Fruit fly (Drosophila melanogaster): ENCODE data around the gene CG2200.
A peak's percentile ranks its signal among the peaks of the same experiment; 100 is the strongest.

Gene CG2200

dm6 chrX:13094085-13094764, at the start of gene CG2200 (continued):
- TF ChIP-seq CG8290 (GFP tag; optimal IDR thresholded peaks at IDR 0.05) (no peak), CG8290 (tag; optimal IDR thresholded peaks at IDR 0.05) (peak in 1 of 2 experiments; percentile 67), CG1647 (GFP tag; optimal IDR thresholded peaks at IDR 0.05) (no peak), CG18764 (GFP tag; optimal IDR thresholded peaks at IDR 0.05) (no peak), CG33557 (GFP tag; optimal IDR thresholded peaks at IDR 0.05) (no peak), Hand (GFP tag; optimal IDR thresholded peaks at IDR 0.05) (no peak), Chrac-16 (GFP tag; optimal IDR thresholded peaks at IDR 0.05) (peak; percentile 5), jumu (GFP tag; optimal IDR thresholded peaks at IDR 0.05) (no peak), YL-1 (GFP tag; optimal IDR thresholded peaks at IDR 0.05) (peak; percentile 0), CG6813 (GFP tag; optimal IDR thresholded peaks at IDR 0.05) (no peak), Nf-YA (GFP tag; IDR thresholded peaks at IDR 0.05) (no peak), GATAe (GFP tag; conservative IDR thresholded peaks at IDR 0.05) (peak; percentile 45), CG13894 (tag; optimal IDR thresholded peaks at IDR 0.05) (peak; percentile 41), Abd-B (GFP tag; optimal IDR thresholded peaks at IDR 0.05) (peak; percentile 44), CG14667 (GFP tag; IDR thresholded peaks at IDR 0.05) (no peak), scrt (GFP tag; optimal IDR thresholded peaks at IDR 0.05) (no peak), gcm2 (GFP tag; optimal IDR thresholded peaks at IDR 0.05) (no peak), Mad (GFP tag; optimal IDR thresholded peaks at IDR 0.05) (no peak), CG17612 (GFP tag; IDR thresholded peaks at IDR 0.05) (no peak), NK7.1 (GFP tag; optimal IDR thresholded peaks at IDR 0.05) (no peak), lilli (GFP tag; optimal IDR thresholded peaks at IDR 0.05) (peak; percentile 68), Hsf (GFP tag; optimal IDR thresholded peaks at IDR 0.05) (peak; percentile 13), pros (GFP tag; optimal IDR thresholded peaks at IDR 0.05) (no peak), CG14441 (GFP tag; IDR thresholded peaks at IDR 0.05) (peak; percentile 51; the same call in 1 of the 2 replicates), peb (GFP tag; IDR thresholded peaks at IDR 0.05) (no peak), prd (optimal IDR thresholded peaks at IDR 0.05) (no peak), prd (GFP tag; IDR thresholded peaks at IDR 0.05) (peak; percentile 38; the same call in 1 of the 3 replicates), shn (GFP tag; optimal IDR thresholded peaks at IDR 0.05) (peak; percentile 7), H2.0 (GFP tag; IDR thresholded peaks at IDR 0.05) (no peak), CG4617 (GFP tag; optimal IDR thresholded peaks at IDR 0.05; ENCODE audit: borderline replicate concordance) (peak; percentile 27), so (GFP tag; IDR thresholded peaks at IDR 0.05) (no peak), CG7928 (GFP tag; optimal IDR thresholded peaks at IDR 0.05) (peak; percentile 59), tup (GFP tag; optimal IDR thresholded peaks at IDR 0.05) (no peak), Spps (tag; optimal IDR thresholded peaks at IDR 0.05) (no peak), onecut (GFP tag; IDR thresholded peaks at IDR 0.05) (no peak), CG9797 (GFP tag; optimal IDR thresholded peaks at IDR 0.05) (peak; percentile 4), HmgD (GFP tag; optimal IDR thresholded peaks at IDR 0.05) (no peak), pzg (GFP tag; optimal IDR thresholded peaks at IDR 0.05) (peak; percentile 51), Hmx (GFP tag; optimal IDR thresholded peaks at IDR 0.05) (no peak), Meics (GFP tag; optimal IDR thresholded peaks at IDR 0.05) (peak; percentile 31), sug (tag; optimal IDR thresholded peaks at IDR 0.05) (peak; percentile 42), zfh1 (GFP tag; IDR thresholded peaks at IDR 0.05) (peak; percentile 52; the same call in 2 of the 3 replicates), Dfd (GFP tag; optimal IDR thresholded peaks at IDR 0.05) (no peak), pfk (GFP tag; optimal IDR thresholded peaks at IDR 0.05) (no peak), lab (GFP tag; optimal IDR thresholded peaks at IDR 0.05) (peak; percentile 68), tna (GFP tag; IDR thresholded peaks at IDR 0.05; ENCODE audit: partially characterized antibody) (peak; percentile 77; the same call in 1 of the 2 replicates), Opbp (GFP tag; IDR thresholded peaks at IDR 0.05; ENCODE audit: partially characterized antibody) (peak; percentile 81), gsb (GFP tag; IDR thresholded peaks at IDR 0.05) (no peak), CG18262 (tag; optimal IDR thresholded peaks at IDR 0.05) (peak; percentile 29), tll (GFP tag; optimal IDR thresholded peaks at IDR 0.05) (no peak)

Measured in whole organism, embryonic.